Worm (Caenorhabditis elegans): ENCODE data around the gene chtb-2.

chtb-2 gene

DNA sequence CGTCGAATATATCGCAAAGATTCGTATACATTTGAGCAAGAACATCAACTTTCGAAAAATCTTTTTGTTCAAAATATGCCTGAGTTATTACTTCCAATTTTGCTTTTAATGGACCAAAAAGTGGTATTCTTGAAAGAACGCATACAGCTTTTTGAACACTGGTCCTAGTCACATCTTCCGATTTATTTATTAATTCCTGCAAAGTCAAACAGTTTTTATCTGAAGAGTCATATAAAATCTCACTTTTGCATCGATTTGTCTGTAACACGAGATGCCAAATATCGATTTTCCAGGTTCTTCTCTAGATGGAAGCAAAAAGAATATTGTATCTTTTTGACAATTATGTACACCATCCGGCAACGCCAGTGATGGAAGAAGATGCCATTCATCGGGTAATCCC lies 33.2 kb upstream of the chtb-2 start:
- TF ChIP-seq nhr-102 (tag; optimal IDR thresholded peaks at IDR 0.05) (peak; percentile 4), F10B5.3 (tag; optimal IDR thresholded peaks at IDR 0.05) (no peak), aha-1 (tag) (peak; percentile 96)

DNA sequence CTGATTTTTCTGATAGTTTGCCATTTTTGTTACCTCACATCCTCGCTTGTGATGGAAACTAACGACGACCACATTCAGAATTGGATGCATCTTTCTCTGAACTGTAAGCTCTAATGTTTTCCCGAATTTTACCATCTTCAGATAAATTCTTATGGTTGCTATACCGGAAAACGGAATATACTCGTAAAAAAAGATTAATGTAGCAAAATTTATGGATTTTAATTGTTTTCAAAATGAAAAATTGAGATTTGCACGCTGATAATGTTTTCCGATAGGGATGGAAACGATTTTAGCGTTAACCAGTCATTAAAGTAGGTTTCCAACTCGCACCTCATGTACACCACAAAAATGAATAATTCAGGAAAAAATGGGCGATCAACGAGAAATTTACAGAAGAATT lies 32.4 kb upstream of the chtb-2 start, which contains the start of gene T26A5.6:
Gene T26A5.6, minus strand, starts transcription at position 101 of the 400 bp plus-strand sequence.
- TF ChIP-seq zip-11 (GFP tag; IDR thresholded peaks at IDR 0.05) (no peak), nhr-77 (tag; optimal IDR thresholded peaks at IDR 0.05) (no peak), dmd-6 (GFP tag; IDR thresholded peaks at IDR 0.05) (no peak), nhr-10 (tag; optimal IDR thresholded peaks at IDR 0.05) (no peak), mdt-29 (GFP tag; IDR thresholded peaks at IDR 0.05) (no peak), F26F4.8 (GFP tag; conservative IDR thresholded peaks at IDR 0.05) (no peak), ctbp-1 (GFP tag; IDR thresholded peaks at IDR 0.05) (no peak), D1046.2 (GFP tag; IDR thresholded peaks at IDR 0.05) (no peak), T20F7.1 (GFP tag; optimal IDR thresholded peaks at IDR 0.05) (no peak), nhr-25 (tag; optimal IDR thresholded peaks at IDR 0.05; ENCODE audit: borderline replicate concordance, insufficient read depth) (no peak)

DNA sequence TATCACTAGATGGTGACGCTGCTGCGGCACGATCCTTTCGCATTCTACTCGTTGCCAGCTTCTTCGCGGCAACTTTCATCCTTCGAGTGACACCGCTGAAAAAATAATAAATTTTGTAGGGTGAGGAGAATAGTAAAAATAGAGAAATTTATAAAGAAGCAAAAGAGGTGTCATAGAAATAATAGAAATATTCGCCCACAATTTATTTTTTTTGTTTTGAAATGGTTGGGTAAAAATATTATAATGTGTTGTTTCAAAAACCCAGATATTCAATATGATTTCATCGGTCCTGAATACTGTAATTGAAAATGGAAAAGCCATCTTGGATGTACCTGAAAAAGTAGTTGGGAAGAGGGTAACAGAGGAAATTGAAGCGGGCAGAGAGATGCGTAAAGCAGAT lies 30.7 kb upstream of the chtb-2 start, which contains the start of gene set-1:
Gene set-1, minus strand, starts transcription at position 101 of the 400 bp plus-strand sequence.
- TF ChIP-seq ceh-28 (tag; optimal IDR thresholded peaks at IDR 0.05) (no peak), T26A8.4 (GFP tag; IDR thresholded peaks at IDR 0.05) (no peak), F10B5.3 (tag; optimal IDR thresholded peaks at IDR 0.05) (no peak), daf-16 (GFP tag; optimal IDR thresholded peaks at IDR 0.05) (no peak), daf-16 (tag; optimal IDR thresholded peaks at IDR 0.05) (no peak), F44E2.7 (GFP tag; IDR thresholded peaks at IDR 0.05) (no peak), unc-39 (tag; optimal IDR thresholded peaks at IDR 0.05) (no peak), nhr-111 (GFP tag; optimal IDR thresholded peaks at IDR 0.05) (no peak), mdt-29 (GFP tag; IDR thresholded peaks at IDR 0.05) (no peak), ces-1 (GFP tag; optimal IDR thresholded peaks at IDR 0.05) (no peak), mes-2 (tag; optimal IDR thresholded peaks at IDR 0.05; ENCODE audit: poor library complexity, severe bottlenecking) (no peak), nhr-237 (tag; optimal IDR thresholded peaks at IDR 0.05) (no peak), F49E8.2 (tag; optimal IDR thresholded peaks at IDR 0.05; ENCODE audit: borderline replicate concordance) (no peak), duxl-1 (tag; optimal IDR thresholded peaks at IDR 0.05; ENCODE audit: poor library complexity) (no peak), Y75B8A.6 (GFP tag; IDR thresholded peaks at IDR 0.05) (no peak), dmd-9 (GFP tag; IDR thresholded peaks at IDR 0.05) (no peak), daf-12 (tag; optimal IDR thresholded peaks at IDR 0.05) (no peak), hlh-11 (tag; optimal IDR thresholded peaks at IDR 0.05) (no peak), F37D6.2 (tag; optimal IDR thresholded peaks at IDR 0.05) (no peak)

DNA sequence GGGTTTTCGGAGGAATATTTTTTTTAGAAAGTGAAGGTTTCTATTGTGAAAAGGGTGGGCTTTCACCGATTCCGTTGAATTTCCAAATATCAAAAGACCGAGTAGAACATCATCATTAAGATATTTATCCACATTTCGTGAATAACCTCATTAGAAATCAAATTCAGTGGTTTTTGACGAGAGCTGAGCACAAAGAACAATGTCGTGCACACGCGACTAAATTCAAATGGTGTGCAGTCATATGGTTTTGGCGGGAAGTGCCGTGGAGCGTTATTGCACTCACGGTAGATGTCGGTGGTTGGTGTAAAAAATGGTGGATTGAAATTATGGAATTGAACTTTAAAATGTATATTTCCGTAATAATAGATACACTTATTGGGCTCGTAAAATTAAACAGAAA lies 30.3 kb upstream of the chtb-2 start:
- no peak for TF ChIP-seq lin-29 (GFP tag; IDR thresholded peaks at IDR 0.05)
- no peak for TF ChIP-seq egl-27 (tag; optimal IDR thresholded peaks at IDR 0.05)
- TF ChIP-seq lin-1 (GFP tag; IDR thresholded peaks at IDR 0.05): no peak
- TF ChIP-seq F49E8.2 (tag; optimal IDR thresholded peaks at IDR 0.05; ENCODE audit: borderline replicate concordance): no peak
- TF ChIP-seq mes-2 (tag; optimal IDR thresholded peaks at IDR 0.05; ENCODE audit: poor library complexity, severe bottlenecking): peak; percentile 5
- TF ChIP-seq nhr-10 (tag; optimal IDR thresholded peaks at IDR 0.05): no peak
- TF ChIP-seq fkh-10 (GFP tag; optimal IDR thresholded peaks at IDR 0.05): no peak
- TF ChIP-seq zfp-2 (tag; optimal IDR thresholded peaks at IDR 0.05): no peak
- TF ChIP-seq T20F7.1 (GFP tag; optimal IDR thresholded peaks at IDR 0.05): no peak
- no peak for TF ChIP-seq duxl-1 (tag; optimal IDR thresholded peaks at IDR 0.05; ENCODE audit: poor library complexity)
- TF ChIP-seq aly-2 (tag; optimal IDR thresholded peaks at IDR 0.05): no peak
- no peak for TF ChIP-seq ceh-20 (GFP tag; IDR thresholded peaks at IDR 0.05)
- TF ChIP-seq Y5F2A.4 (GFP tag; optimal IDR thresholded peaks at IDR 0.05): no peak
- TF ChIP-seq nhr-111 (GFP tag; optimal IDR thresholded peaks at IDR 0.05): no peak
- no peak for TF ChIP-seq zip-11 (GFP tag; IDR thresholded peaks at IDR 0.05)
- TF ChIP-seq F10B5.3 (tag; optimal IDR thresholded peaks at IDR 0.05): no peak
- TF ChIP-seq hlh-30 (tag; optimal IDR thresholded peaks at IDR 0.05; ENCODE audit: insufficient read depth): peak; percentile 76
- no peak for TF ChIP-seq mdt-29 (GFP tag; IDR thresholded peaks at IDR 0.05)
- no peak for TF ChIP-seq attf-4 (tag; optimal IDR thresholded peaks at IDR 0.05)
- no peak for TF ChIP-seq ceh-44 (GFP tag; IDR thresholded peaks at IDR 0.05)
- no peak for TF ChIP-seq madf-5 (GFP tag; IDR thresholded peaks at IDR 0.05)
- TF ChIP-seq lir-3 (tag; optimal IDR thresholded peaks at IDR 0.05): no peak
- no peak for TF ChIP-seq nhr-41 (GFP tag; IDR thresholded peaks at IDR 0.05)
- no peak for TF ChIP-seq D1046.2 (GFP tag; IDR thresholded peaks at IDR 0.05)
- 0 out of 2 replicates have a peak, but pooled peaks have one; percentile 11 for TF ChIP-seq hmg-1.1 (GFP tag; IDR thresholded peaks at IDR 0.05)
- TF ChIP-seq fos-1 (tag; optimal IDR thresholded peaks at IDR 0.05): no peak
